Worm (Caenorhabditis elegans): ENCODE data around the gene twk-34.

DNA sequence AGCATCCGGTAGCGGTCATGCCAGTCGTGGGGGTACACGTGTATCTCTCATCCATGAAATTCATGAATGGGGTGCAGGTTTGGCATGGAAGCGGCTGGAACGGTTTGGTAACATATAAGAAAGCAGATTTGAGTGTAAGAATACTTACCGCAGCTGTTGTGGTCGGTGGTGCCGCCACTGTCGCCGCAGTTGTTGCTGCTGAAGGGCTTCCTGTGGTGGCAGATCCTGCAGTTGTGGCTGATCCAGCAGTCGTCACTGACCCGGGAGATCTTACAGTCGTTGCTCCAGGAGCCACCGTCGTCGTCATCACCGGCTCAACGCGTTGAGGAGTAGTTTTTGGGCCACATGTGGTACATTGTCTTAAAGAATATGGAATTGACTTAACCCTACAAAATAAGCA lies 28.3 kb downstream of the twk-34 start:
- no peak for TF ChIP-seq R02D3.7 (tag; optimal IDR thresholded peaks at IDR 0.05)
- TF ChIP-seq nhr-237 (tag; optimal IDR thresholded peaks at IDR 0.05) = no peak
- TF ChIP-seq snpc-4 (tag; optimal IDR thresholded peaks at IDR 0.05) = no peak
- no peak for TF ChIP-seq ceh-44 (GFP tag; IDR thresholded peaks at IDR 0.05)
- no peak for TF ChIP-seq mes-2 (tag; optimal IDR thresholded peaks at IDR 0.05; ENCODE audit: poor library complexity, severe bottlenecking)
- no peak for TF ChIP-seq pqm-1 (tag; optimal IDR thresholded peaks at IDR 0.05)
- no peak for TF ChIP-seq nhr-77 (tag; optimal IDR thresholded peaks at IDR 0.05)
- no peak for TF ChIP-seq aly-2 (tag; optimal IDR thresholded peaks at IDR 0.05)
- TF ChIP-seq F10B5.3 (tag; optimal IDR thresholded peaks at IDR 0.05) = no peak
- no peak for TF ChIP-seq Y105C5A.15 (GFP tag; IDR thresholded peaks at IDR 0.05)
